Worm (Caenorhabditis elegans): ENCODE data around the gene hcp-2.

DNA sequence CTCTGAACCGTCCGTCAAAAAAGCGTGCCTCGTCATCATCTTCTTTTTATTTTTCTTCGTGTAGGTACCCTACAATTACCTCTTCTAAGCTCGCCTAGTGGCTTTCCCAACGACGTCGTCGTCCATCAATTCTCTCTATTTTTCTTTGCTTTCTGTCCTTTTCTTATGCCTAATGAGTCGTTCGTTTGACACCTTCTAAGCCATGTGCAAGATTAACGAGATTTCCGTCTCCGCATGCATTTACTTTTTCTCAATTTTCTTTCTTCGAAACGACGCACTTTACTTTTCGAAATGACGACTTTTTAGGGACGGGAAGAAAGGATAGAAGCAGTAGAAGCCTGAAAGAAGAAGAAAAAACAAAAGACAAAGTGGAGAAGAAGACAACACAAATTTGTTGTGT, 20.7 kb downstream of the hcp-2 start, which contains the start of gene ZK287.1:
- TF ChIP-seq flt-1 (GFP tag; IDR thresholded peaks at IDR 0.05) (no peak), cog-1 (tag; optimal IDR thresholded peaks at IDR 0.05) (no peak)

Data from whole organism, midembryonic.